Worm (Caenorhabditis elegans) whole organism, late embryonic: ENCODE results near the gene bath-30.
A peak's percentile ranks its signal among the peaks of the same experiment; 100 is the strongest.

Experiments
- C08G9.2 ChIP-seq: sonication (generic microtip); optimal IDR thresholded peaks from 2 replicates; lab custom pipeline; 2016; ENCODE audit warnings: mild to moderate bottlenecking, missing genetic modification characterization, moderate library complexity, missing compliant biosample characterization
- F13H6.1 ChIP-seq: sonication (generic microtip); optimal IDR thresholded peaks from 2 replicates; lab custom pipeline; 2016; ENCODE audit warnings: missing genetic modification characterization, missing compliant biosample characterization
- K09A11.1 ChIP-seq: sonication (generic microtip); optimal IDR thresholded peaks from 2 replicates; lab custom pipeline; 2017; ENCODE audit warnings: antibody characterized with exemption, mild to moderate bottlenecking, missing genetic modification characterization, missing compliant biosample characterization; ENCODE audit not compliant: insufficient read depth
- Y22D7AL.16 ChIP-seq: sonication (generic microtip); optimal IDR thresholded peaks from 2 replicates; lab custom pipeline; 2016; ENCODE audit warnings: missing genetic modification characterization, missing compliant biosample characterization
- ama-1 ChIP-seq: fragments of 150-350 bp; optimal IDR thresholded peaks from 2 replicates; lab custom pipeline; 2014
- ceh-18 ChIP-seq: sonication (generic microtip); optimal IDR thresholded peaks from 2 replicates; lab custom pipeline; 2016; ENCODE audit warnings: missing genetic modification characterization, missing compliant biosample characterization
- ceh-2 ChIP-seq: sonication (generic microtip); optimal IDR thresholded peaks from 2 replicates; lab custom pipeline; 2016; ENCODE audit warnings: missing genotype, missing genetic modification characterization, missing compliant biosample characterization
- ceh-48 ChIP-seq: sonication (generic microtip); optimal IDR thresholded peaks from 2 replicates; lab custom pipeline; 2016; ENCODE audit warnings: missing genetic modification characterization, inconsistent platforms, missing compliant biosample characterization
- elt-2 ChIP-seq: sonication (generic microtip); optimal IDR thresholded peaks from 2 replicates; lab custom pipeline; 2016; ENCODE audit warnings: missing genetic modification reagents, missing genetic modification characterization, missing compliant biosample characterization
- lim-6 ChIP-seq: sonication (generic microtip); optimal IDR thresholded peaks from 2 replicates; lab custom pipeline; 2016; ENCODE audit warnings: missing genetic modification characterization, missing compliant biosample characterization
- mec-3 ChIP-seq: sonication (generic microtip); optimal IDR thresholded peaks from 2 replicates; lab custom pipeline; 2016; ENCODE audit warnings: borderline replicate concordance, missing genetic modification characterization, missing compliant biosample characterization
- nhr-232 ChIP-seq: sonication (generic microtip); optimal IDR thresholded peaks from 2 replicates; lab custom pipeline; 2016; ENCODE audit warnings: missing genetic modification characterization, missing compliant biosample characterization
- pag-3 ChIP-seq: sonication (generic microtip); optimal IDR thresholded peaks from 2 replicates; lab custom pipeline; 2016; ENCODE audit warnings: missing compliant biosample characterization, missing genetic modification characterization, borderline replicate concordance
- unc-55 ChIP-seq: sonication (generic microtip); optimal IDR thresholded peaks from 2 replicates; lab custom pipeline; 2017; ENCODE audit warnings: missing biosample characterization, missing genetic modification reagents, missing genetic modification characterization
- ztf-16 ChIP-seq: sonication (generic microtip); optimal IDR thresholded peaks from 2 replicates; lab custom pipeline; 2017; ENCODE audit warnings: missing genetic modification characterization, missing compliant biosample characterization

The bath-30 gene

DNA sequence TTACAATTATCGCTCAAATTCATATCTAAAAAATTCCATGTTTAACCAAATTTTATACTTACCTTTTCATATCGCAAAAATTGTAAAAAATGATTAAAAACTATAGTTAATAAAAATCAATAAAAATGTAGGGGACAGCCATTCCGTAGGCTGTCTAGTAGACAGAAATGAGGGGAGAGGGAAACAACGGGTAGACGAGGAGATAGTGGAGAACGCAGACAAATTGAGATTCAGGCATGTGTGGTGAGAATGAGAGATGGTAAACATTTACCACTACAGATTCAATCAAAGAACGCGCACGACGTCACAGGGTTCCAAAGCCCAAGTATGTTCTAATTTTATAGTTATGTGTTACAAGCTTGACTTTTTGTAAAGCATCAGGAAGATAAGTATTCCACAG, 42.6 kb downstream of the bath-30 start:
- TF ChIP-seq ceh-2 (tag; lab: Kevin White, UChicago) (no peak), ceh-48 (tag; lab: Kevin White, UChicago) (peak; percentile 45), unc-55 (GFP tag; lab: Kevin White, UChicago) (peak; percentile 21), ceh-18 (tag; lab: Kevin White, UChicago) (no peak), ama-1 (lab: Kevin White, UChicago) (peak; percentile 4)

ce11 chrII:3299457-3299856, 46.7 kb downstream of the bath-30 start, which contains the start of gene btb-22:
btb-22 (plus strand) TSS chrII:3299757.
- TF ChIP-seq lim-6 (tag; lab: Kevin White, UChicago), result no peak

- TF ChIP-seq C08G9.2 (tag; lab: Kevin White, UChicago), result no peak
- no peak for TF ChIP-seq pag-3
- TF ChIP-seq F13H6.1 (tag; lab: Kevin White, UChicago), result no peak
- no peak for TF ChIP-seq K09A11.1
- TF ChIP-seq unc-55 (GFP tag; lab: Kevin White, UChicago), result no peak
- no peak for TF ChIP-seq mec-3 (tag; lab: Kevin White, UChicago)
- TF ChIP-seq Y22D7AL.16 (tag; lab: Kevin White, UChicago), result no peak
- no peak for TF ChIP-seq nhr-232
- no peak for TF ChIP-seq lim-6 (tag; lab: Kevin White, UChicago)
These were observed 48.3 kb downstream of the bath-30 start, which contains the start of gene btb-18 for ce11 chrII:3297914-3298313. btb-18 (plus strand) TSS chrII:3298214.

ce11 chrII:3296644-3297043, 49.5 kb downstream of the bath-30 start, which contains the start of gene btb-16:
btb-16 (plus strand) TSS chrII:3296883.
- TF ChIP-seq ztf-16 (no peak), elt-2 (tag; lab: Kevin White, UChicago) (peak; percentile 15)
